Worm (Caenorhabditis elegans): ENCODE measurements around the gene R09D1.14.
A peak's percentile ranks its signal among the peaks of the same experiment; 100 is the strongest.

Gene R09D1.14

DNA sequence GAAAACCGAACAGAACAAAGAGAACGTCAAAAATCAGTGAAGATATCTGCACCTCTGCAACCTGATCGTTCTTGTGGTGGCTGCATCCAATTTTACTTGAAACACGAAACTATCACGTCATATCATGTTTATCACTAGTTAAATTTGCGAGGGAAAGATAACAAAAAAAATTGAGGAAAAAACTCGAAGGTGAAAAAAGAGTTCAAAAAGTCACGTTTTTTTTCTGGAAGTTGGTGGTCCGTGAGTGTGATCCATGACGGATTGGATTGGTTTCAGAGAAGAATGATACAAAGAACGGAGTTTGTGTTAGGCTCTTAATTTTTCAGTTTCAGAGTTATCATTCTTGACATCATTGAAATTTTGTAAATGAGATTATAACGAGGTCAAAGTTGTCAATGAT lies 23.2 kb upstream of the R09D1.14 start:
- peak; percentile 71 for TF ChIP-seq elt-2 (tag; optimal IDR thresholded peaks at IDR 0.05)
- no peak for TF ChIP-seq mml-1 (tag; optimal IDR thresholded peaks at IDR 0.05)
- TF ChIP-seq pqm-1 (tag; optimal IDR thresholded peaks at IDR 0.05) = peak; percentile 33

DNA sequence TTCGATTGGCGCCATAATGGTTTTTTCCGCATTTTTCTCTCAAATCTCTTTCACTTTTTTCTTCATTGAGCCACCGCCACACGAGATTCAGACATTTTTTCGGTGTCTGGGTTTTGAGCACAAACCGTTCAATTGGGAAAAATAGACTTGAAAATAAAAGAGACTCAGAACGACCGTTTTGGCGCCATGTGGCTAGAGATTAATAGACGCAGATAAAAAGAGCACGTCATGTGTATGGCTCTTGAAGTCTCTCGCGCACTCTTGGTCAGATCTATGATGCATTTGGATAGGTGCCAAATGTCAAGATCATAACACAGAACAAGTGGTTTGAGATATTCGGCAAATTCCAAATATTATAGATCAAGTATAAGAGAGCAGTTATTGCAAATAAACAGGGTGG lies 22.1 kb upstream of the R09D1.14 start:
- TF ChIP-seq fos-1 (tag; optimal IDR thresholded peaks at IDR 0.05) (no peak), pha-4 (tag; optimal IDR thresholded peaks at IDR 0.05) (peak; percentile 73)

DNA sequence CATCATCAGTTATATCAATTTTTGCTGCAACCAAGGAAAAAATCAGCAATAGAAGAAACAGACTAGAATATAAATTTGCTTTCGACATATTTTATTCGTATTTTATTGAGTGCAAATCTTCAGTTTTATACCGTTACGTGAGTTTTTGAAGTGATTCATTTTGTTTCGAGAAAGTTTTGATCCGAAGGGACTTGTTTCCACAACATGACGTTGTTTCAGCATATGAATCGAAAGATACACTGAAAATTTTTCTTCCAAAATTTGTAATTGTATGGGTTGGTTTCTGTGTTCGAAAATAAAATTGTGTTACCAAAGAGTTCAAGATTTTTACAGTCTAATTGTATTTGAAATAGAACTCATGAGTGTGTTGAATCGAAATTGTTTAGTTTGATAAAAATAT lies 20.6 kb upstream of the R09D1.14 start, which contains the start of gene T19H5.7:
Gene T19H5.7, minus strand, starts transcription at position 101 of the 400 bp plus-strand sequence.
- TF ChIP-seq fkh-10 (GFP tag; optimal IDR thresholded peaks at IDR 0.05) = no peak
- TF ChIP-seq fkh-2 (tag; optimal IDR thresholded peaks at IDR 0.05) = no peak
- TF ChIP-seq R02D3.7 (tag; optimal IDR thresholded peaks at IDR 0.05) = no peak
- TF ChIP-seq nhr-237 (tag; optimal IDR thresholded peaks at IDR 0.05) = no peak
- no peak for TF ChIP-seq ceh-82 (tag; optimal IDR thresholded peaks at IDR 0.05)
- TF ChIP-seq ceh-16 (tag; optimal IDR thresholded peaks at IDR 0.05) = no peak
- TF ChIP-seq nhr-12 (tag; optimal IDR thresholded peaks at IDR 0.05) = no peak
- no peak for TF ChIP-seq tbx-2 (tag; optimal IDR thresholded peaks at IDR 0.05)
- no peak for TF ChIP-seq nhr-67 (tag; optimal IDR thresholded peaks at IDR 0.05)
- no peak for TF ChIP-seq ztf-4 (tag; optimal IDR thresholded peaks at IDR 0.05)
- TF ChIP-seq nhr-43 (tag; optimal IDR thresholded peaks at IDR 0.05; ENCODE audit: poor library complexity, severe bottlenecking) = no peak
- no peak for TF ChIP-seq nfya-1 (tag; optimal IDR thresholded peaks at IDR 0.05; ENCODE audit: insufficient read depth)
- no peak for TF ChIP-seq elt-3 (tag; optimal IDR thresholded peaks at IDR 0.05)
- TF ChIP-seq nhr-28 (tag; optimal IDR thresholded peaks at IDR 0.05) = no peak

DNA sequence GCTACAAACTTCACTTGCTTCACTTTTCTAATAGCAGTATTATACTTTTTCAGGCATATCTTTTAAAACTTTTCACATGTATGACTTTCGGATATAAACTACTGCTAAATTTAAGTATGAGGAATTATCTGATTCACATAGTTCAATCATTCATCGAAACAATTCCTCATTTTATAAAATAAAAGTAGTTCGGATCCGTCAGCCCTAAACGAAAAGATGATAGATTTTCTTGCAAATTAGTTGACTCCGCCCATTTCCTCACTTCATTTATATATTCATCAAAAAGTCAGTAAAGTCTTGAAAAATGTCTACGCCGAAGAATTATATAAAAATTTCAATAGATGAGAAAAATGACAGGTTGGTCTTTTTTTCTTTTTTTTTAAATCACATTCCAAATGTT lies 18.2 kb upstream of the R09D1.14 start, which contains the start of gene chil-27:
Gene chil-27, plus strand, starts transcription at position 301 of the 400 bp plus-strand sequence.
- TF ChIP-seq fkh-2 (tag; optimal IDR thresholded peaks at IDR 0.05) (no peak), nhr-77 (tag; optimal IDR thresholded peaks at IDR 0.05) (no peak), ztf-11 (tag; optimal IDR thresholded peaks at IDR 0.05) (no peak), skn-1 (tag; optimal IDR thresholded peaks at IDR 0.05) (no peak), daf-12 (tag; optimal IDR thresholded peaks at IDR 0.05) (no peak), unc-39 (tag; optimal IDR thresholded peaks at IDR 0.05) (no peak), mml-1 (tag; optimal IDR thresholded peaks at IDR 0.05) (no peak), elt-1 (tag; optimal IDR thresholded peaks at IDR 0.05) (no peak), fos-1 (tag; optimal IDR thresholded peaks at IDR 0.05) (no peak), nhr-67 (tag; optimal IDR thresholded peaks at IDR 0.05) (no peak), pha-4 (tag; optimal IDR thresholded peaks at IDR 0.05) (no peak), nhr-28 (tag; optimal IDR thresholded peaks at IDR 0.05) (no peak), lin-39 (tag; optimal IDR thresholded peaks at IDR 0.05) (no peak), egl-27 (tag; optimal IDR thresholded peaks at IDR 0.05) (no peak), tbx-2 (tag; optimal IDR thresholded peaks at IDR 0.05) (no peak), nhr-11 (tag; optimal IDR thresholded peaks at IDR 0.05) (no peak), ZK546.5 (tag; optimal IDR thresholded peaks at IDR 0.05) (no peak), ztf-4 (tag; optimal IDR thresholded peaks at IDR 0.05) (no peak), nhr-23 (tag; optimal IDR thresholded peaks at IDR 0.05) (no peak)

DNA sequence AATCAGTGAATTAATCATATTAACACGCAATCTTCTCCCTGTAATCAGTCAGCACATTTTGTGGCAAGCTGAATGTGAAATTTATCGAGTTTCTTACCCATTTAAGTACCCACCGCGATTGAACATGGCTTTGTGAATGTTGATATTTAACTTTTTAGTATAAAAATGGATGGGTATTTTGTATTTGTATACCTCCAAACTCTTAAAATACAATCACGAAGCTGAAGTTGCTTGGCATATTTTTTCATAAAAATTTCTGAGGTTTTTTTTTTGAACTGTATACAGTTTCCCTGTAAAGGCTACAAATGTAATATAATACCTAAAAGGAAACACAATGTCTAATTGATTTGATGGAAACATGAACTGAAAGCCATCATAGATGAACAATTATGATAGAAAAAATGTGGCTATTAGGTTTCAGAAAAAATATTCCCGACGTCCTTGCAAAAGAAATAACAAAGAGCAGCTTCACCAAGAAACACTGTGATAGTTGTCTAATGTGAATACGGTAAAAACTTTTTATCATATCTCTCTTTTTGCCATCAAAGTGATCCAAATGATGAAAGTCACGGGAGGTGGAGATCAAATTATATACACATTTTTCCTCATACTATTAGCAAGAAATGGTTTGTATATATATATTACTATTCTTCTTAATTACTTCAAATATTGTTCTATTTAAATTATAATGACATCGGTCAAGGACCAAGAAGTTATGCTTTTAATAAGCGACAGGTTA lies 15.2 kb upstream of the R09D1.14 start, which contains the start of the genes chil-25 and chil-26:
Gene chil-25, minus strand, starts transcription at position 101 of the 739 bp plus-strand sequence.
Gene chil-26, plus strand, starts transcription at position 689 of the 739 bp plus-strand sequence.
- TF ChIP-seq sea-2 (GFP tag; optimal IDR thresholded peaks at IDR 0.05) = no peak
- TF ChIP-seq jun-1 (tag; optimal IDR thresholded peaks at IDR 0.05) = no peak
- TF ChIP-seq ZK546.5 (tag; optimal IDR thresholded peaks at IDR 0.05) = no peak
- no peak for TF ChIP-seq fkh-10 (GFP tag; optimal IDR thresholded peaks at IDR 0.05)
- no peak for TF ChIP-seq nfya-1 (tag; optimal IDR thresholded peaks at IDR 0.05; ENCODE audit: insufficient read depth)
- no peak for TF ChIP-seq nhr-25 (tag; optimal IDR thresholded peaks at IDR 0.05)
- TF ChIP-seq ceh-28 (tag; optimal IDR thresholded peaks at IDR 0.05) = no peak
- TF ChIP-seq nhr-237 (tag; optimal IDR thresholded peaks at IDR 0.05) = no peak
- no peak for TF ChIP-seq elt-2 (tag; optimal IDR thresholded peaks at IDR 0.05)
- no peak for TF ChIP-seq elt-3 (tag; optimal IDR thresholded peaks at IDR 0.05)
- no peak for TF ChIP-seq aly-2 (tag; optimal IDR thresholded peaks at IDR 0.05)
- TF ChIP-seq snpc-4 (tag; optimal IDR thresholded peaks at IDR 0.05) = no peak
- TF ChIP-seq mml-1 (tag; optimal IDR thresholded peaks at IDR 0.05) = no peak
- TF ChIP-seq lsy-12 (tag; optimal IDR thresholded peaks at IDR 0.05) = no peak
- TF ChIP-seq nhr-28 (tag; optimal IDR thresholded peaks at IDR 0.05) = no peak
- TF ChIP-seq lin-15B (tag; optimal IDR thresholded peaks at IDR 0.05) = no peak
- no peak for TF ChIP-seq pha-4 (tag; optimal IDR thresholded peaks at IDR 0.05)
- TF ChIP-seq unc-62 (GFP tag; optimal IDR thresholded peaks at IDR 0.05) = no peak
- TF ChIP-seq daf-12 (tag; optimal IDR thresholded peaks at IDR 0.05) = no peak
